Worm (Caenorhabditis elegans) whole organism, L3 larva: Measurements from ENCODE around the gene fipr-14.

ENCODE experiments used
- aly-2 ChIP-seq: fragments of 150-350 bp; optimal IDR thresholded peaks from 2 replicates; lab custom pipeline; 2014; ENCODE audit warnings: missing biosample characterization, missing genetic modification characterization
- egl-27 ChIP-seq: sonication (generic microtip); optimal IDR thresholded peaks from 4 replicates; lab custom pipeline; 2017; ENCODE audit warnings: missing biosample characterization, missing genetic modification reagents, missing genetic modification characterization
- elt-1 ChIP-seq: fragments of 150-350 bp; optimal IDR thresholded peaks from 2 replicates; lab custom pipeline; 2014; ENCODE audit warnings: missing biosample characterization, missing genetic modification characterization
- elt-2 ChIP-seq: sonication (generic microtip); optimal IDR thresholded peaks from 2 replicates; lab custom pipeline; 2016; ENCODE audit warnings: missing genetic modification reagents, mild to moderate bottlenecking, missing genetic modification characterization, missing compliant biosample characterization
- lin-15B ChIP-seq: fragments of 150-350 bp; optimal IDR thresholded peaks from 2 replicates; lab custom pipeline; 2014; ENCODE audit warnings: missing biosample characterization, missing genetic modification characterization
- nhr-12 ChIP-seq: fragments of 150-350 bp; optimal IDR thresholded peaks from 2 replicates; lab custom pipeline; 2014; ENCODE audit warnings: missing biosample characterization, missing genetic modification characterization
- nhr-25 ChIP-seq: sonication (generic microtip); optimal IDR thresholded peaks from 2 replicates; lab custom pipeline; 2017; ENCODE audit warnings: missing biosample characterization, missing genetic modification characterization
- nhr-28 ChIP-seq: fragments of 150-350 bp; optimal IDR thresholded peaks from 2 replicates; lab custom pipeline; 2014; ENCODE audit warnings: missing biosample characterization, missing genetic modification characterization
- pha-4 ChIP-seq: fragments of 150-350 bp; optimal IDR thresholded peaks from 2 replicates; lab custom pipeline; 2014; ENCODE audit warnings: missing biosample characterization, missing genetic modification reagents, missing genetic modification characterization
- unc-62 ChIP-seq: fragments of 150-350 bp; sonication (generic microtip); optimal IDR thresholded peaks from 4 replicates; lab custom pipeline; 2014; ENCODE audit warnings: missing biosample characterization, missing genetic modification reagents, missing genetic modification characterization

- TF ChIP-seq unc-62 (GFP tag; lab: Kevin White, UChicago), result no peak
- no peak for TF ChIP-seq lin-15B (tag; lab: Kevin White, UChicago)
- no peak for TF ChIP-seq egl-27 (tag; lab: Kevin White, UChicago)
- no peak for TF ChIP-seq nhr-12 (tag; lab: Kevin White, UChicago)
- no peak for TF ChIP-seq nhr-25 (tag; lab: Kevin White, UChicago)
- no peak for TF ChIP-seq aly-2 (tag; lab: Kevin White, UChicago)
- TF ChIP-seq pha-4, result no peak
- no peak for TF ChIP-seq nhr-28 (tag; lab: Kevin White, UChicago)
- no peak for TF ChIP-seq elt-2
- no peak for TF ChIP-seq elt-1 (tag; lab: Kevin White, UChicago)
These were observed 7.3 kb downstream of the fipr-14 start, which contains the start of gene F13E9.5 for ce11 chrIV:10884263-10884662.
